Fruit fly (Drosophila melanogaster) whole organism, embryonic: ENCODE data around the gene CG42876.

Experiments
- CG17328 ChIP-seq: fragments of 200-800 bp; sonication (Bioruptor generic); IDR thresholded peaks from 2 replicates; pipeline ENCODE4 v1.3.6; 2022; ENCODE audit warnings: missing biosample characterization, missing genetic modification characterization
- Fer1 ChIP-seq: fragments of 200-800 bp; sonication (Bioruptor generic); optimal IDR thresholded peaks from 2 replicates; lab custom pipeline; 2017; ENCODE audit warnings: missing biosample characterization, mild to moderate bottlenecking, missing genetic modification characterization
- odd ChIP-seq: fragments of 200-800 bp; sonication (Bioruptor generic); optimal IDR thresholded peaks from 2 replicates; lab custom pipeline; 2017; ENCODE audit warnings: missing biosample characterization, mild to moderate bottlenecking, missing genetic modification characterization

- TF ChIP-seq Fer1 (GFP tag; lab: Kevin White, UChicago) = no peak
- no peak for TF ChIP-seq CG17328 (GFP tag; lab: Robert Waterston, UW)
- no peak for TF ChIP-seq odd (GFP tag; lab: Kevin White, UChicago)
These were observed 28.2 kb downstream of the CG42876 start, which contains the start of gene t-Grip91 for dm6 chr2L:15783785-15784184.
